Worm (Caenorhabditis elegans) whole organism, L4 larva: ENCODE data around the gene K01D12.10.

Source experiments
- nhr-6 ChIP-seq: fragments of 150-350 bp; optimal IDR thresholded peaks from 2 replicates; lab custom pipeline; 2014; ENCODE audit warnings: missing biosample characterization, missing genetic modification characterization
- skn-1 ChIP-seq: fragments of 150-350 bp; optimal IDR thresholded peaks from 2 replicates; lab custom pipeline; 2014; ENCODE audit warnings: missing biosample characterization, missing genetic modification characterization
- unc-39 ChIP-seq: sonication (generic microtip); optimal IDR thresholded peaks from 2 replicates; lab custom pipeline; 2017; ENCODE audit warnings: missing biosample characterization, missing genetic modification characterization
- unc-62 ChIP-seq, 3 experiments: fragments of 150-350 bp in 1 of 3; sonication (generic microtip); optimal IDR thresholded peaks in 2 of 3; peaks in 1 of 3; 1 replicate in 1 of 3; 2 replicates in 2 of 3; lab custom pipeline; 2014 to 2017; ENCODE audit warnings: missing biosample characterization in 3 of 3, missing genetic modification characterization in 3 of 3, missing genetic modification reagents in 3 of 3, missing genotype in 1 of 3
- vab-7 ChIP-seq: fragments of 200-800 bp; sonication (Bioruptor generic); IDR thresholded peaks from 2 replicates; pipeline ENCODE4 v1.3.6; 2022; ENCODE audit warnings: missing genetic modification reagents, missing genetic modification characterization, missing compliant biosample characterization
- ztf-11 ChIP-seq: fragments of 150-350 bp; optimal IDR thresholded peaks from 2 replicates; lab custom pipeline; 2014; ENCODE audit warnings: missing biosample characterization, missing genetic modification characterization

DNA sequence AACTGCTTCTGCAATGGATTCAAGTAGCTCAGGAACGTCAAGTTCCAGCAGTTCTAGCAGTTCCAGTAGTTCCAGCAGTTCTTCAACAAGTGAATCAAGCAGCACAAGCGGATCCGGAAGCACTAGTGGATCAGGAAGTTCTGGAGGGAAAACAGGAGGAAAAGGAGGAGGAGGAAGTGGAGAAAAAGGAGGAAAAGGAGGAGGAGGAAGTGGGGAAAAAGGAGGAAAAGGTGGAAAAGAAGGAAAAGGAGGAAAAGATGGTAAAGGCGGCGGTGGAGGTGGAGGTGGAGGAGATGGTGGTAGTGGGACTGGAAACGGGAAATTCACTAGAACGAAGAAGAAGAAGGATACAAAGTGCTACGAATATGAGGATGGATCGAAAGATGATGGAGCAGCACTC is 485 bp downstream of the K01D12.10 start:
- TF ChIP-seq skn-1 (tag; lab: Kevin White, UChicago) (no peak), unc-39 (no peak), vab-7 (GFP tag; lab: Robert Waterston, UW) (no peak), nhr-6 (tag; lab: Kevin White, UChicago) (no peak), unc-62 (GFP tag; optimal IDR thresholded peaks at IDR 0.05 in 1 of 2; lab: Kevin White, UChicago) (peak in 1 of 2 experiments; percentile 82), unc-62 (tag; optimal IDR thresholded peaks at IDR 0.05; lab: Kevin White, UChicago) (no peak), ztf-11 (no peak)
